Worm (Caenorhabditis elegans) whole organism, mixed stage, embryonic: ENCODE results near the gene larp-1.

Experiments
- M03D4.4 ChIP-seq: sonication (generic microtip); optimal IDR thresholded peaks from 2 replicates; lab custom pipeline; 2017; ENCODE audit warnings: mild to moderate bottlenecking, missing genetic modification characterization, missing compliant biosample characterization
- bed-3 ChIP-seq: fragments of 200-800 bp; sonication (Bioruptor generic); optimal IDR thresholded peaks from 3 replicates; lab custom pipeline; 2018; ENCODE audit warnings: mild to moderate bottlenecking, missing genetic modification characterization, moderate library complexity, missing compliant biosample characterization
- blmp-1 ChIP-seq: fragments of 150-350 bp; optimal IDR thresholded peaks from 2 replicates; lab custom pipeline; 2014; ENCODE audit warnings: missing biosample characterization, missing genetic modification characterization
- ceh-39 ChIP-seq: fragments of 150-350 bp; optimal IDR thresholded peaks from 2 replicates; lab custom pipeline; 2014; ENCODE audit warnings: missing biosample characterization, missing genetic modification characterization
- ceh-43 ChIP-seq: fragments of 200-800 bp; sonication (Bioruptor generic); optimal IDR thresholded peaks from 2 replicates; lab custom pipeline; 2018; ENCODE audit warnings: mild to moderate bottlenecking, missing genetic modification characterization, moderate library complexity, missing compliant biosample characterization
- ceh-83 ChIP-seq: fragments of 200-800 bp; sonication (Bioruptor generic); optimal IDR thresholded peaks from 2 replicates; lab custom pipeline; 2018; ENCODE audit warnings: mild to moderate bottlenecking, missing genetic modification characterization, missing compliant biosample characterization
- ces-1 ChIP-seq: fragments of 150-350 bp; optimal IDR thresholded peaks from 2 replicates; lab custom pipeline; 2014; ENCODE audit warnings: missing biosample characterization, missing genetic modification reagents, missing genetic modification characterization
- cnd-1 ChIP-seq: fragments of 200-800 bp; sonication (Bioruptor generic); optimal IDR thresholded peaks from 2 replicates; lab custom pipeline; 2018; ENCODE audit warnings: mild to moderate bottlenecking, missing genetic modification characterization, missing compliant biosample characterization
- drap-1 ChIP-seq: fragments of 200-800 bp; sonication (Bioruptor generic); optimal IDR thresholded peaks from 3 replicates; lab custom pipeline; 2018; ENCODE audit warnings: mild to moderate bottlenecking, missing genetic modification characterization, missing compliant biosample characterization
- elt-1 ChIP-seq: sonication (generic microtip); optimal IDR thresholded peaks from 2 replicates; lab custom pipeline; 2017; ENCODE audit warnings: missing genetic modification characterization, mild to moderate bottlenecking, missing compliant biosample characterization, antibody characterized with exemption, moderate library complexity, borderline replicate concordance; ENCODE audit not compliant: insufficient read depth
- elt-3 ChIP-seq: fragments of 150-350 bp; optimal IDR thresholded peaks from 2 replicates; lab custom pipeline; 2014; ENCODE audit warnings: missing biosample characterization, missing genetic modification characterization
- flh-1 ChIP-seq: fragments of 200-800 bp; sonication (Bioruptor generic); optimal IDR thresholded peaks from 2 replicates; lab custom pipeline; 2018; ENCODE audit warnings: mild to moderate bottlenecking, missing genetic modification characterization, moderate library complexity, missing compliant biosample characterization
- ham-2 ChIP-seq: fragments of 200-800 bp; sonication (Bioruptor generic); optimal IDR thresholded peaks from 2 replicates; lab custom pipeline; 2018; ENCODE audit warnings: mild to moderate bottlenecking, missing genetic modification characterization, missing compliant biosample characterization
- hlh-1 ChIP-seq: fragments of 150-350 bp; optimal IDR thresholded peaks from 2 replicates; lab custom pipeline; 2014; ENCODE audit warnings: missing biosample characterization, missing genetic modification reagents, missing genetic modification characterization
- lin-13 ChIP-seq: fragments of 150-350 bp; optimal IDR thresholded peaks from 2 replicates; lab custom pipeline; 2014; ENCODE audit warnings: missing biosample characterization, missing genetic modification characterization
- lsy-2 ChIP-seq: fragments of 150-350 bp; optimal IDR thresholded peaks from 2 replicates; lab custom pipeline; 2014; ENCODE audit warnings: missing biosample characterization, missing genetic modification characterization
- mab-5 ChIP-seq: fragments of 150-350 bp; optimal IDR thresholded peaks from 2 replicates; lab custom pipeline; 2014; ENCODE audit warnings: missing biosample characterization, missing genetic modification characterization
- mep-1 ChIP-seq: fragments of 150-350 bp; optimal IDR thresholded peaks from 2 replicates; lab custom pipeline; 2017; ENCODE audit warnings: missing biosample characterization, missing genetic modification reagents, missing genetic modification characterization, inconsistent platforms
- mls-2 ChIP-seq: sonication (generic microtip); optimal IDR thresholded peaks from 2 replicates; lab custom pipeline; 2016; ENCODE audit warnings: mild to moderate bottlenecking, missing genetic modification characterization, moderate library complexity, missing compliant biosample characterization
- nhr-12 ChIP-seq: fragments of 150-350 bp; optimal IDR thresholded peaks from 2 replicates; lab custom pipeline; 2014; ENCODE audit warnings: missing biosample characterization, missing genetic modification characterization
- nhr-2 ChIP-seq: fragments of 150-350 bp; optimal IDR thresholded peaks from 2 replicates; lab custom pipeline; 2014; ENCODE audit warnings: missing biosample characterization, missing genetic modification characterization
- nhr-237 ChIP-seq: fragments of 150-350 bp; optimal IDR thresholded peaks from 2 replicates; lab custom pipeline; 2014; ENCODE audit warnings: missing biosample characterization, missing genetic modification characterization
- nhr-28 ChIP-seq: fragments of 150-350 bp; optimal IDR thresholded peaks from 2 replicates; lab custom pipeline; 2014; ENCODE audit warnings: missing biosample characterization, missing genetic modification characterization
- nhr-76 ChIP-seq: sonication (generic microtip); optimal IDR thresholded peaks from 2 replicates; lab custom pipeline; 2017; ENCODE audit warnings: missing biosample characterization, missing genetic modification characterization
- pha-4 ChIP-seq: fragments of 150-350 bp; optimal IDR thresholded peaks from 2 replicates; lab custom pipeline; 2018; ENCODE audit warnings: missing biosample characterization, missing genetic modification reagents, missing genetic modification characterization
- sem-2 ChIP-seq: fragments of 200-800 bp; sonication (Bioruptor generic); optimal IDR thresholded peaks from 2 replicates; lab custom pipeline; 2018; ENCODE audit warnings: mild to moderate bottlenecking, missing genetic modification characterization, missing compliant biosample characterization
- snpc-4 ChIP-seq: fragments of 150-350 bp; optimal IDR thresholded peaks from 2 replicates; lab custom pipeline; 2014; ENCODE audit warnings: missing biosample characterization, missing genetic modification characterization
- sptf-1 ChIP-seq: sonication (generic microtip); optimal IDR thresholded peaks from 2 replicates; lab custom pipeline; 2017; ENCODE audit warnings: mild to moderate bottlenecking, missing genetic modification characterization, moderate library complexity, missing compliant biosample characterization
- unc-120 ChIP-seq: sonication (generic microtip); optimal IDR thresholded peaks from 2 replicates; lab custom pipeline; 2017; ENCODE audit warnings: missing genetic modification characterization, missing compliant biosample characterization; ENCODE audit not compliant: poor library complexity, severe bottlenecking
- unc-39 ChIP-seq: fragments of 150-350 bp; optimal IDR thresholded peaks from 2 replicates; lab custom pipeline; 2014; ENCODE audit warnings: missing biosample characterization, missing genetic modification characterization
- unc-62 ChIP-seq: fragments of 150-350 bp; optimal IDR thresholded peaks from 2 replicates; lab custom pipeline; 2014; ENCODE audit warnings: missing biosample characterization, missing genetic modification reagents, missing genetic modification characterization
- zip-8 ChIP-seq: fragments of 150-350 bp; optimal IDR thresholded peaks from 2 replicates; lab custom pipeline; 2014; ENCODE audit warnings: missing biosample characterization, missing genetic modification characterization
- ztf-11 ChIP-seq: fragments of 150-350 bp; optimal IDR thresholded peaks from 2 replicates; lab custom pipeline; 2014; ENCODE audit warnings: missing biosample characterization, missing genetic modification characterization

larp-1 gene

ce11 chrIII:4965271-4965670 lies 52.2 kb downstream of the larp-1 start, which contains the start of gene nca-2:
nca-2 (plus strand) TSS chrIII:4965571.
- TF ChIP-seq snpc-4 (tag; lab: Kevin White, UChicago) (no peak), mab-5 (tag; lab: Kevin White, UChicago) (no peak), M03D4.4 (tag; lab: Kevin White, UChicago) (no peak), nhr-76 (no peak), lin-13 (tag; lab: Kevin White, UChicago) (no peak), ces-1 (GFP tag; lab: Kevin White, UChicago) (no peak), unc-39 (tag; lab: Kevin White, UChicago) (no peak), elt-1 (no peak)
- TF ChIP-seq, all 35 proteins: peak for 0

- TF ChIP-seq ceh-39 (tag; lab: Kevin White, UChicago) (peak; percentile 62), unc-120 (peak; percentile 1), nhr-2 (tag; lab: Kevin White, UChicago) (peak; percentile 16), M03D4.4 (tag; lab: Kevin White, UChicago) (peak; percentile 52), nhr-237 (tag; lab: Kevin White, UChicago) (peak; percentile 73), sptf-1 (peak; percentile 76), nhr-28 (tag; lab: Kevin White, UChicago) (no peak), mep-1 (tag; lab: Kevin White, UChicago) (peak; percentile 88), lsy-2 (peak; percentile 80), lin-13 (tag; lab: Kevin White, UChicago) (peak; percentile 71), ceh-83 (GFP tag; lab: Kevin White, UChicago) (peak; percentile 63), ces-1 (GFP tag; lab: Kevin White, UChicago) (peak; percentile 73), mls-2 (tag; lab: Kevin White, UChicago) (peak; percentile 24), ham-2 (GFP tag; lab: Kevin White, UChicago) (no peak), drap-1 (GFP tag; lab: Kevin White, UChicago) (peak; percentile 25), ceh-43 (GFP tag; lab: Kevin White, UChicago) (peak; percentile 22), ztf-11 (tag; lab: Kevin White, UChicago) (no peak), cnd-1 (tag; lab: Kevin White, UChicago) (peak; percentile 12), blmp-1 (tag; lab: Kevin White, UChicago) (no peak), hlh-1 (tag; lab: Kevin White, UChicago) (peak; percentile 3), bed-3 (no peak)
Observed at ce11 chrIII:4962886-4963285, 54.6 kb downstream of the larp-1 start, which contains the start of gene C27F2.9. C27F2.9 (minus strand) TSS chrIII:4963044.

- TF ChIP-seq drap-1 (GFP tag; lab: Kevin White, UChicago) (no peak), mep-1 (tag; lab: Kevin White, UChicago) (no peak), nhr-12 (no peak)
Observed at ce11 chrIII:4962393-4962792, 55.1 kb downstream of the larp-1 start, which contains the start of gene vps-22. vps-22 (minus strand) TSS chrIII:4962493.

- no peak for TF ChIP-seq zip-8 (tag; lab: Kevin White, UChicago)
- TF ChIP-seq ztf-11 (tag; lab: Kevin White, UChicago): no peak
Observed at ce11 chrIII:4961281-4961680, 56.2 kb downstream of the larp-1 start.

ce11 chrIII:4960204-4960603 lies 57.2 kb downstream of the larp-1 start, which contains the start of gene C27F2.4:
C27F2.4 (minus strand) TSS chrIII:4960304.
- TF ChIP-seq sptf-1 (no peak), ces-1 (GFP tag; lab: Kevin White, UChicago) (no peak), mep-1 (tag; lab: Kevin White, UChicago) (no peak), nhr-2 (tag; lab: Kevin White, UChicago) (no peak), mls-2 (tag; lab: Kevin White, UChicago) (no peak), blmp-1 (tag; lab: Kevin White, UChicago) (no peak), sem-2 (GFP tag; lab: Kevin White, UChicago) (no peak), nhr-12 (no peak), zip-8 (tag; lab: Kevin White, UChicago) (no peak), ceh-43 (GFP tag; lab: Kevin White, UChicago) (no peak), bed-3 (no peak), nhr-28 (tag; lab: Kevin White, UChicago) (no peak), flh-1 (no peak), ham-2 (GFP tag; lab: Kevin White, UChicago) (no peak), unc-62 (GFP tag; lab: Kevin White, UChicago) (no peak), snpc-4 (tag; lab: Kevin White, UChicago) (no peak), pha-4 (tag; lab: Kevin White, UChicago) (no peak), M03D4.4 (tag; lab: Kevin White, UChicago) (no peak), unc-120 (no peak), elt-3 (tag; lab: Kevin White, UChicago) (no peak)
